Worm (Caenorhabditis elegans): Measurements from ENCODE around the gene Y39H10A.1.

DNA sequence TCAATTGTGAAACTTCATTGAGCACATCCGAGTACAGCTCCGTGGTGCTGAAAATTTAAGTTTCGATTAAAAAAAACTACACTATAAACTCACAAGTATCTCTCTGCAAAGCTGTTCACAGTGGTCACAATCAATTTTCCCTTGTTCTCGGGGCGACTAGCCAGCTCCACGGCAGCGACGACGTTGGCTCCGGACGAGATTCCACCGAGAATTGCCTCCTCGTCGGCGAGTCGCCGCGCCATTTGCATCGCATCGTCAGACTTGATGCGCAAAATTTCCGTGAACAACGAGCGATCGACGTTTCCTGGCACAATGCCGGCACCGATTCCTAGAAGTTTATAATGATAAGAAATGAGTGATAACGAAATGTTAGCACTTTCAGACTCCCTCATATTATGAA is 7.6 kb downstream of the Y39H10A.1 start:
- TF ChIP-seq gmeb-2 (tag; optimal IDR thresholded peaks at IDR 0.05) = no peak
- no peak for TF ChIP-seq lin-11 (tag; optimal IDR thresholded peaks at IDR 0.05)
- TF ChIP-seq sox-4 (tag; optimal IDR thresholded peaks at IDR 0.05) = no peak
- no peak for TF ChIP-seq nfya-1 (tag; optimal IDR thresholded peaks at IDR 0.05)
- TF ChIP-seq unc-3 (GFP tag; conservative IDR thresholded peaks at IDR 0.05) = no peak
- TF ChIP-seq unc-3 (tag; optimal IDR thresholded peaks at IDR 0.05) = no peak
- TF ChIP-seq rnt-1 (tag; optimal IDR thresholded peaks at IDR 0.05) = no peak
- TF ChIP-seq ets-4 (tag; optimal IDR thresholded peaks at IDR 0.05) = no peak
- no peak for TF ChIP-seq ceh-24 (tag; optimal IDR thresholded peaks at IDR 0.05)
- TF ChIP-seq unc-42 (tag; optimal IDR thresholded peaks at IDR 0.05) = no peak
- TF ChIP-seq pros-1 (tag; optimal IDR thresholded peaks at IDR 0.05) = no peak
- no peak for TF ChIP-seq K09A11.1 (tag; optimal IDR thresholded peaks at IDR 0.05; ENCODE audit: insufficient read depth)
